Worm (Caenorhabditis elegans): ENCODE data around the gene sru-4.

Gene sru-4

ce11 chrIV:9464345-9464783, 33.8 kb upstream of the sru-4 start:
- TF ChIP-seq snpc-4 (tag; optimal IDR thresholded peaks at IDR 0.05) (peak; percentile 78), nhr-237 (tag; optimal IDR thresholded peaks at IDR 0.05) (no peak), ama-1 (optimal IDR thresholded peaks at IDR 0.05) (peak; percentile 20)

ce11 chrIV:9467418-9467817, 30.8 kb upstream of the sru-4 start, which contains the start of gene F38E11.6:
Gene F38E11.6, minus strand, starts transcription at chrIV:9467518.
- TF ChIP-seq sem-4 (tag; optimal IDR thresholded peaks at IDR 0.05) (no peak), elt-1 (tag; optimal IDR thresholded peaks at IDR 0.05) (no peak), Y55F3AM.14 (GFP tag; optimal IDR thresholded peaks at IDR 0.05) (no peak), mdl-1 (tag; optimal IDR thresholded peaks at IDR 0.05) (no peak), elt-3 (tag; optimal IDR thresholded peaks at IDR 0.05) (no peak), lin-11 (tag; optimal IDR thresholded peaks at IDR 0.05) (no peak), nhr-25 (tag; optimal IDR thresholded peaks at IDR 0.05) (no peak), nhr-129 (tag; optimal IDR thresholded peaks at IDR 0.05) (no peak)

- no peak for TF ChIP-seq skn-1 (tag; optimal IDR thresholded peaks at IDR 0.05)
- TF ChIP-seq sem-4 (tag; optimal IDR thresholded peaks at IDR 0.05), result no peak
- no peak for TF ChIP-seq zag-1 (tag; optimal IDR thresholded peaks at IDR 0.05)
- TF ChIP-seq sma-9 (GFP tag; optimal IDR thresholded peaks at IDR 0.05), result peak; percentile 7
- no peak for TF ChIP-seq sma-9 (tag; optimal IDR thresholded peaks at IDR 0.05)
Observed at ce11 chrIV:9469293-9469692, 28.9 kb upstream of the sru-4 start.

ce11 chrIV:9477135-9477928, 20.9 kb upstream of the sru-4 start, which contains the start of gene wrt-3:
Gene wrt-3, minus strand, starts transcription at chrIV:9477456.
- TF ChIP-seq nhr-25 (tag; optimal IDR thresholded peaks at IDR 0.05), result peak; percentile 41
- TF ChIP-seq mab-5 (tag; optimal IDR thresholded peaks at IDR 0.05), result peak; percentile 13
- peak; percentile 65 for TF ChIP-seq nhr-21 (tag; optimal IDR thresholded peaks at IDR 0.05)
- no peak for TF ChIP-seq nhr-6 (tag; optimal IDR thresholded peaks at IDR 0.05)
- TF ChIP-seq sma-9 (GFP tag; optimal IDR thresholded peaks at IDR 0.05), result peak; percentile 86
- TF ChIP-seq sma-9 (tag; optimal IDR thresholded peaks at IDR 0.05), result no peak
- no peak for TF ChIP-seq nhr-237 (tag; optimal IDR thresholded peaks at IDR 0.05)
- no peak for TF ChIP-seq nhr-10 (tag; optimal IDR thresholded peaks at IDR 0.05)
- TF ChIP-seq sem-4 (tag; optimal IDR thresholded peaks at IDR 0.05), result no peak
- peak; percentile 44 for TF ChIP-seq sma-3 (GFP tag; optimal IDR thresholded peaks at IDR 0.05)
- TF ChIP-seq alr-1 (tag; optimal IDR thresholded peaks at IDR 0.05), result no peak
- TF ChIP-seq egl-27 (tag; optimal IDR thresholded peaks at IDR 0.05), result no peak
- peak; percentile 22 for TF ChIP-seq ceh-16 (tag; optimal IDR thresholded peaks at IDR 0.05)
- TF ChIP-seq F13H6.1 (tag; optimal IDR thresholded peaks at IDR 0.05), result no peak
- TF ChIP-seq ama-1 (optimal IDR thresholded peaks at IDR 0.05), result no peak
- peak; percentile 58 for TF ChIP-seq fos-1 (tag; optimal IDR thresholded peaks at IDR 0.05)
- peak; percentile 3 for TF ChIP-seq crh-2 (tag; optimal IDR thresholded peaks at IDR 0.05)
- TF ChIP-seq blmp-1 (tag; optimal IDR thresholded peaks at IDR 0.05; ENCODE audit: insufficient read depth), result peak; percentile 44
- TF ChIP-seq nhr-23 (tag; optimal IDR thresholded peaks at IDR 0.05), result no peak
- no peak for TF ChIP-seq peb-1 (tag; optimal IDR thresholded peaks at IDR 0.05)
- TF ChIP-seq C34F6.9 (tag; optimal IDR thresholded peaks at IDR 0.05), result peak; percentile 37
- TF ChIP-seq nhr-11 (tag; optimal IDR thresholded peaks at IDR 0.05), result peak; percentile 15
- no peak for TF ChIP-seq elt-1 (tag; optimal IDR thresholded peaks at IDR 0.05)
- peak; percentile 78 for TF ChIP-seq Y55F3AM.14 (GFP tag; optimal IDR thresholded peaks at IDR 0.05)
- TF ChIP-seq nhr-129 (tag; optimal IDR thresholded peaks at IDR 0.05), result peak; percentile 51

- no peak for TF ChIP-seq zag-1 (tag; optimal IDR thresholded peaks at IDR 0.05)
- TF ChIP-seq peb-1 (tag; optimal IDR thresholded peaks at IDR 0.05), result no peak
- TF ChIP-seq nhr-25 (tag; optimal IDR thresholded peaks at IDR 0.05), result no peak
- TF ChIP-seq lin-39 (tag; optimal IDR thresholded peaks at IDR 0.05), result no peak
- no peak for TF ChIP-seq aly-2 (tag; optimal IDR thresholded peaks at IDR 0.05)
- no peak for TF ChIP-seq nhr-11 (tag; optimal IDR thresholded peaks at IDR 0.05)
- TF ChIP-seq sem-4 (tag; optimal IDR thresholded peaks at IDR 0.05), result no peak
- TF ChIP-seq ztf-1 (GFP tag; conservative IDR thresholded peaks at IDR 0.05), result no peak
- no peak for TF ChIP-seq ztf-11 (tag; optimal IDR thresholded peaks at IDR 0.05)
Observed at ce11 chrIV:9480936-9481335, 17.3 kb upstream of the sru-4 start, which contains the start of gene cng-3. Gene cng-3, minus strand, starts transcription at chrIV:9481037.

Data from whole organism, L2 larva.